Worm (Caenorhabditis elegans) whole organism, L4 larva: Measurements from ENCODE around the gene acs-7.

Experiments used
- D1046.2 ChIP-seq: fragments of 200-800 bp; sonication (Bioruptor generic); IDR thresholded peaks from 2 replicates; pipeline ENCODE4 v1.3.6; 2022; ENCODE audit warnings: missing genetic modification characterization, missing compliant biosample characterization
- F26F4.8 ChIP-seq: fragments of 200-800 bp; sonication (Bioruptor generic); conservative IDR thresholded peaks from 2 replicates; pipeline ENCODE4 v1.3.6; 2022; ENCODE audit warnings: missing genetic modification characterization, missing compliant biosample characterization
- F49E8.2 ChIP-seq: sonication (generic microtip); optimal IDR thresholded peaks from 2 replicates; lab custom pipeline; 2016; ENCODE audit warnings: missing compliant biosample characterization, mild to moderate bottlenecking, missing genetic modification characterization, borderline replicate concordance
- T20F7.1 ChIP-seq: fragments of 200-800 bp; sonication (Bioruptor generic); optimal IDR thresholded peaks from 2 replicates; lab custom pipeline; 2018; ENCODE audit warnings: mild to moderate bottlenecking, missing genetic modification characterization, missing compliant biosample characterization
- Y48G9A.11 ChIP-seq: fragments of 200-800 bp; sonication (Bioruptor generic); IDR thresholded peaks from 2 replicates; pipeline ENCODE4 v1.3.6; 2022; ENCODE audit warnings: missing genetic modification reagents, missing genetic modification characterization, missing compliant biosample characterization
- Y5F2A.4 ChIP-seq: fragments of 200-800 bp; sonication (Bioruptor generic); optimal IDR thresholded peaks from 2 replicates; lab custom pipeline; 2018; ENCODE audit warnings: mild to moderate bottlenecking, missing genetic modification characterization, missing compliant biosample characterization
- ZK337.2 ChIP-seq: fragments of 200-800 bp; sonication (Bioruptor generic); IDR thresholded peaks from 2 replicates; pipeline ENCODE4 v1.3.6; 2022; ENCODE audit warnings: missing genetic modification reagents, missing genetic modification characterization, missing compliant biosample characterization
- aha-1 ChIP-seq: fragments of 150-350 bp; peaks from one replicate; lab custom pipeline; 2014; ENCODE audit warnings: missing biosample characterization, missing genetic modification characterization
- ama-1 ChIP-seq: fragments of 150-350 bp; optimal IDR thresholded peaks from 2 replicates; lab custom pipeline; 2014; ENCODE audit warnings: inconsistent platforms, mixed read lengths
- arid-1 ChIP-seq: fragments of 200-800 bp; sonication (Bioruptor generic); conservative IDR thresholded peaks from 2 replicates; pipeline ENCODE4 v1.3.6; 2022; ENCODE audit warnings: missing genetic modification reagents, missing genetic modification characterization, missing compliant biosample characterization
- ceh-20 ChIP-seq: fragments of 200-800 bp; sonication (Bioruptor generic); IDR thresholded peaks from 2 replicates; pipeline ENCODE4 v1.3.6; 2022; ENCODE audit warnings: missing genetic modification reagents, missing genetic modification characterization, missing compliant biosample characterization
- ceh-28 ChIP-seq: fragments of 150-350 bp; optimal IDR thresholded peaks from 2 replicates; lab custom pipeline; 2014; ENCODE audit warnings: missing biosample characterization, missing genetic modification reagents, missing genetic modification characterization
- ceh-44 ChIP-seq: fragments of 200-800 bp; sonication (Bioruptor generic); IDR thresholded peaks from 2 replicates; pipeline ENCODE4 v1.3.6; 2022; ENCODE audit warnings: missing genetic modification reagents, missing genetic modification characterization, missing compliant biosample characterization
- ceh-82 ChIP-seq: sonication (generic microtip); optimal IDR thresholded peaks from 2 replicates; lab custom pipeline; 2017; ENCODE audit warnings: missing biosample characterization, missing genetic modification characterization
- ces-1 ChIP-seq: fragments of 150-350 bp; sonication (generic microtip); optimal IDR thresholded peaks from 4 replicates; lab custom pipeline; 2014; ENCODE audit warnings: missing biosample characterization, missing genetic modification reagents, missing genetic modification characterization
- daf-8 ChIP-seq: fragments of 200-800 bp; sonication (Bioruptor generic); IDR thresholded peaks from 2 replicates; pipeline ENCODE4 v1.3.6; 2022; ENCODE audit warnings: missing genetic modification characterization, missing compliant biosample characterization
- dmd-6 ChIP-seq: fragments of 200-800 bp; sonication (Bioruptor generic); IDR thresholded peaks from 2 replicates; pipeline ENCODE4 v1.3.6; 2022; ENCODE audit warnings: missing genetic modification reagents, missing genetic modification characterization, missing compliant biosample characterization
- dmd-8 ChIP-seq: fragments of 200-800 bp; sonication (Bioruptor generic); IDR thresholded peaks from 2 replicates; pipeline ENCODE4 v1.3.6; 2022; ENCODE audit warnings: missing genetic modification characterization, missing compliant biosample characterization
- duxl-1 ChIP-seq: sonication (generic microtip); optimal IDR thresholded peaks from 2 replicates; lab custom pipeline; 2016; ENCODE audit warnings: mild to moderate bottlenecking, missing genetic modification characterization, moderate library complexity, missing compliant biosample characterization; ENCODE audit not compliant: poor library complexity
- fkh-10 ChIP-seq: fragments of 150-350 bp; optimal IDR thresholded peaks from 2 replicates; lab custom pipeline; 2014; ENCODE audit warnings: missing biosample characterization, missing genetic modification reagents, missing genetic modification characterization
- fos-1 ChIP-seq: fragments of 150-350 bp; optimal IDR thresholded peaks from 2 replicates; lab custom pipeline; 2014; ENCODE audit warnings: missing biosample characterization, missing genetic modification characterization
- gei-8 ChIP-seq: fragments of 200-800 bp; sonication (Bioruptor generic); optimal IDR thresholded peaks from 2 replicates; lab custom pipeline; 2018; ENCODE audit warnings: mild to moderate bottlenecking, missing genetic modification characterization, missing compliant biosample characterization
- hlh-11 ChIP-seq: fragments of 200-800 bp; sonication (Bioruptor generic); optimal IDR thresholded peaks from 2 replicates; lab custom pipeline; 2018; ENCODE audit warnings: mild to moderate bottlenecking, missing genetic modification characterization, missing compliant biosample characterization
- hlh-30 ChIP-seq: sonication (generic microtip); optimal IDR thresholded peaks from 2 replicates; lab custom pipeline; 2017; ENCODE audit warnings: antibody characterized with exemption, mild to moderate bottlenecking, missing genetic modification characterization, missing compliant biosample characterization; ENCODE audit not compliant: insufficient read depth
- jun-1 ChIP-seq: fragments of 150-350 bp; optimal IDR thresholded peaks from 2 replicates; lab custom pipeline; 2014; ENCODE audit warnings: missing biosample characterization, missing genetic modification reagents, missing genetic modification characterization
- lin-1 ChIP-seq: fragments of 200-800 bp; sonication (Bioruptor generic); IDR thresholded peaks from 2 replicates; pipeline ENCODE4 v1.3.6; 2022; ENCODE audit warnings: missing genetic modification reagents, missing genetic modification characterization, missing compliant biosample characterization
- lin-13 ChIP-seq: fragments of 150-350 bp; optimal IDR thresholded peaks from 2 replicates; lab custom pipeline; 2014; ENCODE audit warnings: missing biosample characterization, missing genetic modification reagents, missing genetic modification characterization
- lin-29 ChIP-seq: fragments of 200-800 bp; sonication (Bioruptor generic); IDR thresholded peaks from 2 replicates; pipeline ENCODE4 v1.3.6; 2022; ENCODE audit warnings: missing genetic modification reagents, missing genetic modification characterization, missing compliant biosample characterization
- lin-38 ChIP-seq: fragments of 200-800 bp; sonication (Bioruptor generic); IDR thresholded peaks from 2 replicates; pipeline ENCODE4 v1.3.6; 2022; ENCODE audit warnings: missing genetic modification reagents, missing genetic modification characterization, missing compliant biosample characterization
- lin-39 ChIP-seq: fragments of 150-350 bp; optimal IDR thresholded peaks from 2 replicates; lab custom pipeline; 2014; ENCODE audit warnings: missing biosample characterization, missing genetic modification reagents, missing genetic modification characterization
- madf-5 ChIP-seq, 2 experiments: fragments of 200-800 bp; sonication (Bioruptor generic); IDR thresholded peaks; 2 replicates each; pipeline ENCODE4 v1.3.6; 2022; ENCODE audit warnings: missing compliant biosample characterization in 2 of 2, missing genetic modification characterization in 2 of 2
- mdl-1 ChIP-seq, 2 experiments: fragments of 150-350 bp in 1 of 2; sonication (generic microtip) in 1 of 2; optimal IDR thresholded peaks; 2 replicates each; lab custom pipeline; 2014 to 2017; ENCODE audit warnings: missing biosample characterization in 2 of 2, missing genetic modification characterization in 2 of 2
- mdt-29 ChIP-seq: fragments of 200-800 bp; sonication (Bioruptor generic); IDR thresholded peaks from 2 replicates; pipeline ENCODE4 v1.3.6; 2022; ENCODE audit warnings: missing genetic modification reagents, missing genetic modification characterization, missing compliant biosample characterization
- nhr-10 ChIP-seq: fragments of 150-350 bp; optimal IDR thresholded peaks from 2 replicates; lab custom pipeline; 2014; ENCODE audit warnings: missing biosample characterization, missing genetic modification characterization
- nhr-25 ChIP-seq: sonication (generic microtip); optimal IDR thresholded peaks from 2 replicates; lab custom pipeline; 2017; ENCODE audit warnings: missing genetic modification characterization, mild to moderate bottlenecking, missing compliant biosample characterization, antibody characterized with exemption, moderate library complexity, borderline replicate concordance; ENCODE audit not compliant: insufficient read depth
- nhr-28 ChIP-seq: fragments of 150-350 bp; optimal IDR thresholded peaks from 2 replicates; lab custom pipeline; 2014; ENCODE audit warnings: missing biosample characterization, missing genetic modification characterization
- nhr-6 ChIP-seq: fragments of 150-350 bp; optimal IDR thresholded peaks from 2 replicates; lab custom pipeline; 2014; ENCODE audit warnings: missing biosample characterization, missing genetic modification characterization
- nhr-77 ChIP-seq: fragments of 150-350 bp; optimal IDR thresholded peaks from 2 replicates; lab custom pipeline; 2014; ENCODE audit warnings: missing biosample characterization, missing genetic modification characterization
- pha-4 ChIP-seq, 2 experiments: fragments of 150-350 bp in 1 of 2; fragments of 200-800 bp in 1 of 2; sonication (Bioruptor generic) in 1 of 2; IDR thresholded peaks in 1 of 2; optimal IDR thresholded peaks in 1 of 2; 2 replicates each; pipeline versions ENCODE4 v1.3.6 to Lab custom; 2014 to 2022; ENCODE audit warnings: missing genetic modification characterization in 2 of 2, missing genetic modification reagents in 2 of 2, missing biosample characterization in 1 of 2, missing compliant biosample characterization in 1 of 2
- rbr-2 ChIP-seq: sonication (generic microtip); optimal IDR thresholded peaks from 2 replicates; lab custom pipeline; 2016; ENCODE audit warnings: missing genotype, missing genetic modification characterization, missing compliant biosample characterization
- tag-97 ChIP-seq: fragments of 200-800 bp; sonication (Bioruptor generic); IDR thresholded peaks from 2 replicates; pipeline ENCODE4 v1.3.6; 2022; ENCODE audit warnings: missing genetic modification characterization, missing compliant biosample characterization
- unc-130 ChIP-seq: sonication (generic microtip); optimal IDR thresholded peaks from 2 replicates; lab custom pipeline; 2016; ENCODE audit warnings: missing genetic modification reagents, missing genetic modification characterization, missing compliant biosample characterization
- unc-62 ChIP-seq, 3 experiments: fragments of 150-350 bp in 1 of 3; sonication (generic microtip); optimal IDR thresholded peaks in 2 of 3; peaks in 1 of 3; 1 replicate in 1 of 3; 2 replicates in 2 of 3; lab custom pipeline; 2014 to 2017; ENCODE audit warnings: missing biosample characterization in 3 of 3, missing genetic modification characterization in 3 of 3, missing genetic modification reagents in 3 of 3, missing genotype in 1 of 3
- zfp-3 ChIP-seq: fragments of 200-800 bp; sonication (Bioruptor generic); conservative IDR thresholded peaks from 2 replicates; pipeline ENCODE4 v1.3.6; 2022; ENCODE audit warnings: missing genetic modification reagents, missing genetic modification characterization, missing compliant biosample characterization
- zip-2 ChIP-seq: fragments of 150-350 bp; optimal IDR thresholded peaks from 2 replicates; lab custom pipeline; 2014; ENCODE audit warnings: missing biosample characterization, missing genetic modification characterization
- ztf-11 ChIP-seq: fragments of 150-350 bp; optimal IDR thresholded peaks from 2 replicates; lab custom pipeline; 2014; ENCODE audit warnings: missing biosample characterization, missing genetic modification characterization
- ztf-7 ChIP-seq: fragments of 150-350 bp; optimal IDR thresholded peaks from 2 replicates; lab custom pipeline; 2014; ENCODE audit warnings: missing biosample characterization, missing genetic modification characterization

acs-7 gene

DNA sequence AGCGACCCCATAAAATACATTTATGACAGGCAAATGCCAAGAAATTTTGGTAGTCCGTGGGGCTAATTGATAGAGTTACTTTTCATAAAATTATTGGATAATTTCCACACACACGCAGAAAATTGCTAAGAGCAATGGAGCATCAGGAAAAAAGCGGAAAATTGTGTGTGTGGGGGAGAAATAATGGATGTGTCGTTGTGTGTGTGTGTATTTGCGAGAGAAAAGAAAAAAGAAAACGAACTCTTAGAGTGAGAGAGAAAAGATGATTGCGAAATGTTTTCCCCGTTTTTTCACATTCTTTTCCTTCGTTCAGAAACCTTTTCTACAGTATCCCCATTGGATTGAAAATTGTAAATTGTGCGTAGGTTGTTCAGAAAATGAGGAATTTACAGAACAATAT, 10.2 kb upstream of the acs-7 start (continued):
- TF ChIP-seq ztf-7 (tag; lab: Kevin White, UChicago) = no peak

DNA sequence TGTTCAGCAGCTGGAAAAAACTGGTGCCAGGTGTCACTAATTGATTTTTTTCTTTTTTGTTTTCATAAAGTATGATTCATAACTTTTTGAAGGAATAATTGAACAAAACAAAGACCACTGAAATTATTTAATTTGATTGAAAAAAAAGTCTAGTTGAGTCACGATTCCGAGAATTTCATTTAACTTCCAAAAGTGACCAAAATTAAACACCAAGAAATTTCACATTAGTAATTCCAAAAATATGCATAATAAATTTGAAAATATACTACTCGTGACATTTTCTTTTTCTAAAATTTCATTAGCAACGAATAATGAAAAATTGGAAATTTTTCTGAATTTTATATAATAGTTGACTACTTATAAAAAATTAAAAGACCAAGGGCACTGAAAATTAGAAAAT, 9.8 kb upstream of the acs-7 start:
- TF ChIP-seq unc-62 (GFP tag; optimal IDR thresholded peaks at IDR 0.05 in 1 of 2; lab: Kevin White, UChicago) (peak in 1 of 2 experiments; percentile 96), unc-62 (tag; optimal IDR thresholded peaks at IDR 0.05; lab: Kevin White, UChicago) (no peak), aha-1 (peak; percentile 93), ces-1 (no peak), hlh-11 (tag; lab: Kevin White, UChicago) (no peak), F49E8.2 (no peak), fos-1 (no peak)

DNA sequence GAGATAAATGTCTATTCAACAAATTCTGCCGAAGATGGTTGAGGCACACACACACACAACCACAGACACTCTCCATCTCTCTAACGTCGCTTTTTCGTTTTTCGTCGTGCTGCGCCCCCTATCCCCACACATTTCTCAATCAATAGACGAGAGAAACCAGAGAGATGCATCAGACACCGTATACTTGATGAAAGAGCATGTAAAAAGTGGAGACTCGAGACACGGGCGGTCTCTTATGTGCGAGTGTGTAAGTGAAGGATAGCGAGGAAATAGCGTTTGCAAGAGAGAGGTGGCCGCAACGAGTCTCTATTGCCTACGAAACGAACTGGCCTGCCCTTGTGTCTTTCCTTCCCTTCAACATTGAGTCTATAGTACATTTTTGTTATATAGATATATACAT, 9.0 kb upstream of the acs-7 start:
- TF ChIP-seq ama-1 = peak; percentile 94
- no peak for TF ChIP-seq ces-1
- peak; percentile 50 for TF ChIP-seq nhr-6 (tag; lab: Kevin White, UChicago)
- TF ChIP-seq dmd-6 (GFP tag; lab: Robert Waterston, UW) = peak; percentile 91
- TF ChIP-seq hlh-30 (tag; lab: Kevin White, UChicago) = peak; percentile 94
- no peak for TF ChIP-seq lin-29 (GFP tag; lab: Robert Waterston, UW)
- TF ChIP-seq nhr-10 (tag; lab: Kevin White, UChicago) = peak; percentile 39
- TF ChIP-seq nhr-77 (tag; lab: Kevin White, UChicago) = peak; percentile 93
- TF ChIP-seq ztf-11 (tag; lab: Kevin White, UChicago) = no peak
- no peak for TF ChIP-seq unc-130
- TF ChIP-seq ceh-20 = peak; percentile 45; the same call in 1 of the 2 replicates
- TF ChIP-seq F26F4.8 (GFP tag; lab: Robert Waterston, UW) = no peak
- TF ChIP-seq lin-39 (tag; lab: Kevin White, UChicago) = peak; percentile 59
- no peak for TF ChIP-seq madf-5 (GFP tag; IDR thresholded peaks at IDR 0.05; lab: Robert Waterston, UW)
- TF ChIP-seq tag-97 (GFP tag; lab: Robert Waterston, UW) = no peak
- TF ChIP-seq dmd-8 (GFP tag; lab: Robert Waterston, UW) = 0 out of 2 replicates have a peak, but pooled peaks have one; percentile 31
- TF ChIP-seq pha-4 (GFP tag; IDR thresholded peaks at IDR 0.05; lab: Robert Waterston, UW) = peak; percentile 57
- TF ChIP-seq pha-4 (tag; optimal IDR thresholded peaks at IDR 0.05; lab: Kevin White, UChicago) = peak; percentile 93
- TF ChIP-seq ZK337.2 (GFP tag; lab: Robert Waterston, UW) = no peak
- TF ChIP-seq lin-13 (GFP tag; lab: Kevin White, UChicago) = peak; percentile 90
- TF ChIP-seq ceh-82 (tag; lab: Kevin White, UChicago) = no peak
- no peak for TF ChIP-seq Y5F2A.4 (GFP tag; lab: Kevin White, UChicago)
- TF ChIP-seq D1046.2 = 0 out of 2 replicates have a peak, but pooled peaks have one; percentile 42
- TF ChIP-seq fkh-10 (GFP tag; lab: Kevin White, UChicago) = peak; percentile 59
- peak; percentile 88 for TF ChIP-seq rbr-2 (tag; lab: Kevin White, UChicago)
- TF ChIP-seq arid-1 (GFP tag; lab: Robert Waterston, UW) = peak; percentile 62; the same call in 1 of the 2 replicates
- peak; percentile 74 for TF ChIP-seq lin-1 (GFP tag; lab: Robert Waterston, UW)
- TF ChIP-seq ceh-44 (GFP tag; lab: Robert Waterston, UW) = 0 out of 2 replicates have a peak, but pooled peaks have one; percentile 14
- TF ChIP-seq duxl-1 = peak; percentile 69
- TF ChIP-seq Y48G9A.11 (GFP tag; lab: Robert Waterston, UW) = no peak
- TF ChIP-seq zfp-3 (GFP tag; lab: Robert Waterston, UW) = peak; percentile 71; the same call in 1 of the 2 replicates
- TF ChIP-seq mdt-29 (GFP tag; lab: Robert Waterston, UW) = peak; percentile 63; the same call in 1 of the 2 replicates
- peak; percentile 66 for TF ChIP-seq jun-1
- peak; percentile 41 to 93 for TF ChIP-seq mdl-1 (tag; optimal IDR thresholded peaks at IDR 0.05; lab: Kevin White, UChicago)
- TF ChIP-seq nhr-28 = peak; percentile 100
- peak; percentile 30 for TF ChIP-seq gei-8 (GFP tag; lab: Kevin White, UChicago)
- TF ChIP-seq zip-2 (tag; lab: Kevin White, UChicago) = no peak
- TF ChIP-seq lin-38 (GFP tag; lab: Robert Waterston, UW) = peak; percentile 61
- TF ChIP-seq nhr-25 (tag; lab: Kevin White, UChicago) = peak; percentile 90
- no peak for TF ChIP-seq daf-8
- peak; percentile 60 for TF ChIP-seq T20F7.1
- peak; percentile 81 for TF ChIP-seq ceh-28
